Worm (Caenorhabditis elegans): ENCODE measurements around the gene C07D10.1.

- TF ChIP-seq med-1 (GFP tag; optimal IDR thresholded peaks at IDR 0.05; ENCODE audit: insufficient read depth) (no peak), T22C8.4 (GFP tag; IDR thresholded peaks at IDR 0.05) (no peak)
Observed at ce11 chrII:7419563-7419962, 20.8 kb downstream of the C07D10.1 start.

Data from whole organism, midembryonic.